Fruit fly (Drosophila melanogaster): Measurements from ENCODE around the gene dmrt99B.
A peak's percentile ranks its signal among the peaks of the same experiment; 100 is the strongest.

The dmrt99B gene

dm6 chr3R:29690539-29690852 is 1.9 kb upstream of the dmrt99B start (continued):
- TF ChIP-seq CG34376 (GFP tag; optimal IDR thresholded peaks at IDR 0.05) (no peak), slp2 (GFP tag; optimal IDR thresholded peaks at IDR 0.05) (peak; percentile 11), z (GFP tag; IDR thresholded peaks at IDR 0.05) (no peak), gsb-n (tag; optimal IDR thresholded peaks at IDR 0.05) (peak; percentile 53), zf30C (GFP tag; optimal IDR thresholded peaks at IDR 0.05) (peak; percentile 53), tup (GFP tag; optimal IDR thresholded peaks at IDR 0.05) (no peak), CG10366 (GFP tag; IDR thresholded peaks at IDR 0.05) (peak; percentile 22; the same call in 1 of the 2 replicates), CG6765 (GFP tag; optimal IDR thresholded peaks at IDR 0.05) (no peak), seq (GFP tag; IDR thresholded peaks at IDR 0.05) (no peak), CG14050 (GFP tag; IDR thresholded peaks at IDR 0.05) (no peak; the same call in 2 of the 3 replicates), gsb (GFP tag; IDR thresholded peaks at IDR 0.05) (no peak), crp (GFP tag; optimal IDR thresholded peaks at IDR 0.05) (no peak), Ravus (GFP tag; IDR thresholded peaks at IDR 0.05) (no peak), sqz (GFP tag; optimal IDR thresholded peaks at IDR 0.05) (no peak), en (GFP tag; optimal IDR thresholded peaks at IDR 0.05) (peak; percentile 16), chm (GFP tag; IDR thresholded peaks at IDR 0.05) (no peak), CG1792 (GFP tag; optimal IDR thresholded peaks at IDR 0.05) (no peak), Ets97D (GFP tag; optimal IDR thresholded peaks at IDR 0.05) (no peak), bab2 (GFP tag; optimal IDR thresholded peaks at IDR 0.05) (peak; percentile 28), CG8359 (GFP tag; optimal IDR thresholded peaks at IDR 0.05; ENCODE audit: borderline replicate concordance) (no peak), lbe (GFP tag; optimal IDR thresholded peaks at IDR 0.05) (no peak), Ets65A (GFP tag) (no peak), CG5953 (GFP tag; IDR thresholded peaks at IDR 0.05) (no peak), BtbVII (GFP tag; optimal IDR thresholded peaks at IDR 0.05) (no peak), CG7987 (GFP tag; optimal IDR thresholded peaks at IDR 0.05) (no peak), CG11696 (GFP tag; IDR thresholded peaks at IDR 0.05) (no peak), CG11085 (GFP tag; IDR thresholded peaks at IDR 0.05) (no peak), Tbp (GFP tag; optimal IDR thresholded peaks at IDR 0.05) (no peak), CG10209 (GFP tag; optimal IDR thresholded peaks at IDR 0.05) (peak; percentile 52), lola (GFP tag; optimal IDR thresholded peaks at IDR 0.05) (peak in 1 of 3 experiments; percentile 56), Lpt (GFP tag; optimal IDR thresholded peaks at IDR 0.05) (no peak), CG14014 (GFP tag; IDR thresholded peaks at IDR 0.05) (no peak), knrl (GFP tag; IDR thresholded peaks at IDR 0.05; ENCODE audit: partially characterized antibody) (no peak), dati (GFP tag; IDR thresholded peaks at IDR 0.05) (no peak), CG13894 (tag; optimal IDR thresholded peaks at IDR 0.05) (no peak), dan (GFP tag; IDR thresholded peaks at IDR 0.05) (no peak), CG1233 (GFP tag; optimal IDR thresholded peaks at IDR 0.05) (no peak), CG7357 (GFP tag; IDR thresholded peaks at IDR 0.05) (0 out of 3 replicates have a peak, but pooled peaks have one; percentile 18), CG1602 (GFP tag; optimal IDR thresholded peaks at IDR 0.05) (peak; percentile 26), CG18011 (GFP tag; optimal IDR thresholded peaks at IDR 0.05) (no peak), gro (GFP tag; optimal IDR thresholded peaks at IDR 0.05) (no peak), CG16813 (GFP tag; IDR thresholded peaks at IDR 0.05; ENCODE audit: partially characterized antibody) (no peak), stwl (tag; optimal IDR thresholded peaks at IDR 0.05) (no peak), bigmax (GFP tag; optimal IDR thresholded peaks at IDR 0.05) (no peak), CG5245 (GFP tag; optimal IDR thresholded peaks at IDR 0.05) (peak; percentile 62), Gug (GFP tag; IDR thresholded peaks at IDR 0.05) (no peak), E2f2 (GFP tag; IDR thresholded peaks at IDR 0.05) (no peak), CG17568 (GFP tag; optimal IDR thresholded peaks at IDR 0.05) (peak; percentile 8), Awh (GFP tag; IDR thresholded peaks at IDR 0.05) (no peak), lab (GFP tag; optimal IDR thresholded peaks at IDR 0.05) (no peak), Bteb2 (GFP tag; optimal IDR thresholded peaks at IDR 0.05) (no peak), CG12299 (tag; optimal IDR thresholded peaks at IDR 0.05) (no peak)

Measured in whole organism, embryonic.